Worm (Caenorhabditis elegans) whole organism, L3 larva: ENCODE data around the gene K05F6.8.

Experiments used
- elt-3 ChIP-seq, 3 experiments: fragments of 150-350 bp in 1 of 3; sonication (generic microtip) in 2 of 3; optimal IDR thresholded peaks; 2 replicates in 2 of 3; 4 replicates in 1 of 3; lab custom pipeline; 2014 to 2017; ENCODE audit warnings: missing biosample characterization in 3 of 3, missing genetic modification characterization in 3 of 3
- unc-39 ChIP-seq: sonication (generic microtip); optimal IDR thresholded peaks from 4 replicates; lab custom pipeline; 2017; ENCODE audit warnings: missing biosample characterization, missing genetic modification characterization

ce11 chrII:1561863-1562262, 5.7 kb downstream of the K05F6.8 start, which contains the start of gene K05F6.14:
- TF ChIP-seq elt-3 (tag; optimal IDR thresholded peaks at IDR 0.05; lab: Kevin White, UChicago): no peak
- no peak for TF ChIP-seq unc-39 (tag; lab: Kevin White, UChicago)
